Worm (Caenorhabditis elegans): ENCODE results near the gene asp-6.

- TF ChIP-seq rpc-1 (optimal IDR thresholded peaks at IDR 0.05) (no peak), rpc-1 (tag; optimal IDR thresholded peaks at IDR 0.05) (no peak), snpc-4 (GFP tag; optimal IDR thresholded peaks at IDR 0.05) (no peak), snpc-4 (tag; optimal IDR thresholded peaks at IDR 0.05) (no peak), ceh-27 (GFP tag; optimal IDR thresholded peaks at IDR 0.05) (no peak), attf-5 (GFP tag; optimal IDR thresholded peaks at IDR 0.05) (no peak), F52B5.7 (tag; optimal IDR thresholded peaks at IDR 0.05) (no peak), mes-4 (tag; optimal IDR thresholded peaks at IDR 0.05) (no peak), hrde-1 (tag; optimal IDR thresholded peaks at IDR 0.05; ENCODE audit: borderline replicate concordance) (no peak), cebp-2 (GFP tag; IDR thresholded peaks at IDR 0.05) (no peak)
These were observed 16.7 kb upstream of the asp-6 start for ce11 chrV:8285455-8285854.

All from whole organism, young adult.